Fruit fly (Drosophila melanogaster): ENCODE results near the gene CG9839.

DNA sequence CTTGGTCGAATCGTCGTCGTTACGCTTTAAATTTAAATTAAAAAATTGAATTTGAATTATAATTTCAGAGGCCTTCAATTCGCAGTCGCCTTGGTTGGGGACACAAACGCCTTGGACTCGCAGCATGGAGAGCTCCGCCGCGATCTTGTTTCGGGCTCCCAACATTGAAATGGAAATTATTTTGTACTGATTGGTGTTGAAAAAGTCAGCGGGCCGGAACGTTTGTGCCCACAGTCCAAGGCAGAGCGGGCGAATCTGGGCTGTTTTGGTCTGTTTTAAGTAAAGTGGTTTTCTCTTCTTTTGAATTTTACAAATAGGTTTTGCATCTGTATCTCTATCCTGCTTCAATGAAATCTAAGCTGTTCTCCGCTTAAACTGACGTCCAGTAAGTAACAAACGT, 9.5 kb upstream of the CG9839 start:
- TF ChIP-seq CG4496 (GFP tag; IDR thresholded peaks at IDR 0.05) (no peak), CG10348 (GFP tag; IDR thresholded peaks at IDR 0.05) (no peak), Ets98B (GFP tag; IDR thresholded peaks at IDR 0.05) (no peak), fd96Ca (GFP tag; IDR thresholded peaks at IDR 0.05) (no peak), CG12605 (GFP tag; IDR thresholded peaks at IDR 0.05) (no peak), Pif1A (GFP tag; optimal IDR thresholded peaks at IDR 0.05) (no peak), EcR (GFP tag; optimal IDR thresholded peaks at IDR 0.05) (no peak), CG13204 (GFP tag; optimal IDR thresholded peaks at IDR 0.05) (no peak), CG14655 (GFP tag; optimal IDR thresholded peaks at IDR 0.05) (no peak), CG34367 (tag; optimal IDR thresholded peaks at IDR 0.05) (no peak), CG9948 (tag; optimal IDR thresholded peaks at IDR 0.05) (no peak)

Measured in whole organism, pupa.